Worm (Caenorhabditis elegans) whole organism, L4/young adult: Measurements from ENCODE around the gene nep-13.

Source experiments
- W03F9.2 ChIP-seq: fragments of 150-350 bp; optimal IDR thresholded peaks from 2 replicates; lab custom pipeline; 2014; ENCODE audit warnings: missing biosample characterization, missing genetic modification characterization
- him-1 ChIP-seq: sonication (generic microtip); optimal IDR thresholded peaks from 2 replicates; lab custom pipeline; 2016; ENCODE audit warnings: missing genotype, missing genetic modification reagents, missing genetic modification characterization, missing compliant biosample characterization

ce11 chrII:3244758-3245157, 37.7 kb upstream of the nep-13 start:
- TF ChIP-seq him-1 (tag; lab: Kevin White, UChicago), result no peak
- no peak for TF ChIP-seq W03F9.2
